Fruit fly (Drosophila melanogaster) whole organism, embryonic: ENCODE measurements around the gene msb1l.

Experiments used
- Abd-B ChIP-seq: fragments of 200-800 bp; sonication (Bioruptor generic); optimal IDR thresholded peaks from 2 replicates; lab custom pipeline; 2018; ENCODE audit warnings: missing biosample characterization, mild to moderate bottlenecking, missing genetic modification characterization, moderate library complexity
- Atf-2 ChIP-seq: fragments of 200-800 bp; sonication (Bioruptor generic); optimal IDR thresholded peaks from 2 replicates; lab custom pipeline; 2016; ENCODE audit warnings: missing biosample characterization, missing genetic modification characterization
- Bteb2 ChIP-seq: fragments of 200-800 bp; sonication (Bioruptor generic); optimal IDR thresholded peaks from 2 replicates; lab custom pipeline; 2016; ENCODE audit warnings: missing biosample characterization, missing genetic modification characterization
- CG10147 ChIP-seq: fragments of 200-800 bp; sonication (Bioruptor generic); optimal IDR thresholded peaks from 2 replicates; lab custom pipeline; 2019; ENCODE audit warnings: missing biosample characterization, mild to moderate bottlenecking, missing genetic modification characterization, moderate library complexity
- CG1024 ChIP-seq: fragments of 200-800 bp; sonication (Bioruptor generic); IDR thresholded peaks from 2 replicates; pipeline ENCODE4 v1.3.6; 2022; ENCODE audit warnings: missing biosample characterization, missing genetic modification characterization
- CG11247 ChIP-seq: fragments of 200-800 bp; sonication (Bioruptor generic); IDR thresholded peaks from 2 replicates; pipeline ENCODE4 v1.3.6; 2022; ENCODE audit warnings: missing biosample characterization, missing genetic modification characterization
- CG12769 ChIP-seq: fragments of 200-800 bp; sonication (Bioruptor generic); optimal IDR thresholded peaks from 2 replicates; lab custom pipeline; 2019; ENCODE audit warnings: missing biosample characterization, mild to moderate bottlenecking, missing genetic modification characterization, moderate library complexity
- CG13775 ChIP-seq: fragments of 200-800 bp; sonication (Bioruptor generic); optimal IDR thresholded peaks from 3 replicates; lab custom pipeline; 2017; ENCODE audit warnings: missing biosample characterization, mild to moderate bottlenecking, missing genetic modification characterization
- CG14441 ChIP-seq: fragments of 200-800 bp; sonication (Bioruptor generic); IDR thresholded peaks from 2 replicates; pipeline ENCODE4 v1.3.6; 2022; ENCODE audit warnings: missing biosample characterization, missing genetic modification characterization
- CG15073 ChIP-seq: fragments of 200-800 bp; sonication (Bioruptor generic); optimal IDR thresholded peaks from 2 replicates; lab custom pipeline; 2016; ENCODE audit warnings: missing biosample characterization, missing genetic modification characterization
- CG16815 ChIP-seq: fragments of 200-800 bp; sonication (Bioruptor generic); optimal IDR thresholded peaks from 3 replicates; lab custom pipeline; 2017; ENCODE audit warnings: missing biosample characterization, mild to moderate bottlenecking, missing genetic modification characterization
- CG1792 ChIP-seq: fragments of 200-800 bp; sonication (Bioruptor generic); optimal IDR thresholded peaks from 2 replicates; lab custom pipeline; 2016; ENCODE audit warnings: missing biosample characterization, missing genetic modification characterization
- CG18011 ChIP-seq: fragments of 200-800 bp; sonication (Bioruptor generic); optimal IDR thresholded peaks from 2 replicates; lab custom pipeline; 2017; ENCODE audit warnings: missing biosample characterization, missing genetic modification characterization, mild to moderate bottlenecking, moderate library complexity, missing genotype
- CG30403 ChIP-seq: fragments of 200-800 bp; sonication (Bioruptor generic); optimal IDR thresholded peaks from 3 replicates; lab custom pipeline; 2016; ENCODE audit warnings: missing biosample characterization, missing genetic modification characterization
- CG31365 ChIP-seq: fragments of 200-800 bp; sonication (Bioruptor generic); optimal IDR thresholded peaks from 2 replicates; lab custom pipeline; 2018; ENCODE audit warnings: missing biosample characterization, mild to moderate bottlenecking, missing genetic modification characterization
- CG3407 ChIP-seq: fragments of 200-800 bp; sonication (Bioruptor generic); optimal IDR thresholded peaks from 2 replicates; lab custom pipeline; 2018; ENCODE audit warnings: missing biosample characterization, mild to moderate bottlenecking, missing genetic modification characterization
- CG34422 ChIP-seq: fragments of 200-800 bp; sonication (Bioruptor generic); IDR thresholded peaks from 3 replicates; pipeline ENCODE4 v1.3.6; 2022; ENCODE audit warnings: missing biosample characterization, missing genetic modification characterization
- CG4282 ChIP-seq: fragments of 200-800 bp; sonication (Bioruptor generic); optimal IDR thresholded peaks from 2 replicates; lab custom pipeline; 2016; ENCODE audit warnings: missing biosample characterization, missing genetic modification characterization
- CG5245 ChIP-seq: fragments of 200-800 bp; sonication (Bioruptor generic); optimal IDR thresholded peaks from 3 replicates; lab custom pipeline; 2016; ENCODE audit warnings: missing biosample characterization, missing genetic modification characterization
- CG9727 ChIP-seq: fragments of 200-800 bp; sonication (Bioruptor generic); optimal IDR thresholded peaks from 3 replicates; lab custom pipeline; 2017; ENCODE audit warnings: missing biosample characterization, mild to moderate bottlenecking, missing genetic modification characterization
- Camta ChIP-seq: fragments of 200-800 bp; sonication (Bioruptor generic); optimal IDR thresholded peaks from 2 replicates; lab custom pipeline; 2016; ENCODE audit warnings: missing biosample characterization, missing genetic modification characterization
- D19A ChIP-seq: fragments of 200-800 bp; optimal IDR thresholded peaks from 3 replicates; lab custom pipeline; 2019; ENCODE audit warnings: missing biosample characterization, mild to moderate bottlenecking, missing genetic modification characterization, moderate library complexity
- Drgx ChIP-seq: fragments of 200-800 bp; sonication (Bioruptor generic); IDR thresholded peaks from 2 replicates; pipeline ENCODE4 v1.3.6; 2022; ENCODE audit warnings: missing biosample characterization, missing genetic modification characterization
- Ets97D ChIP-seq: fragments of 200-800 bp; sonication (Bioruptor generic); optimal IDR thresholded peaks from 3 replicates; lab custom pipeline; 2016; ENCODE audit warnings: missing biosample characterization, missing genetic modification characterization
- Lpt ChIP-seq: fragments of >200 bp; optimal IDR thresholded peaks from 2 replicates; lab custom pipeline; 2018; ENCODE audit warnings: missing biosample characterization, missing genetic modification characterization
- Max ChIP-seq: fragments of 200-800 bp; sonication (Bioruptor generic); optimal IDR thresholded peaks from 2 replicates; lab custom pipeline; 2016; ENCODE audit warnings: missing biosample characterization, mild to moderate bottlenecking, missing genetic modification characterization
- Nf-YC ChIP-seq: fragments of 200-800 bp; optimal IDR thresholded peaks from 3 replicates; lab custom pipeline; 2019; ENCODE audit warnings: missing biosample characterization, mild to moderate bottlenecking, missing genetic modification characterization, moderate library complexity
- Oli ChIP-seq: fragments of 200-800 bp; sonication (Bioruptor generic); optimal IDR thresholded peaks from 2 replicates; lab custom pipeline; 2018; ENCODE audit warnings: missing biosample characterization, mild to moderate bottlenecking, missing genetic modification characterization, moderate library complexity
- Ptx1 ChIP-seq: fragments of 200-800 bp; sonication (Bioruptor generic); IDR thresholded peaks from 2 replicates; pipeline ENCODE4 v1.3.6; 2022; ENCODE audit warnings: missing biosample characterization, missing genetic modification characterization
- Sin3A ChIP-seq: fragments of >200 bp; optimal IDR thresholded peaks from 2 replicates; lab custom pipeline; 2018
- Sox100B ChIP-seq: fragments of 200-800 bp; sonication (Bioruptor generic); optimal IDR thresholded peaks from 3 replicates; lab custom pipeline; 2018; ENCODE audit warnings: missing biosample characterization, mild to moderate bottlenecking, missing genetic modification characterization
- Sox102F ChIP-seq: fragments of 200-800 bp; sonication (Bioruptor generic); optimal IDR thresholded peaks from 2 replicates; lab custom pipeline; 2018; ENCODE audit warnings: missing biosample characterization, mild to moderate bottlenecking, missing genetic modification characterization, moderate library complexity
- Trl ChIP-seq, 3 experiments: fragments of >200 bp in 2 of 3; fragments of 200-800 bp in 1 of 3; sonication (Bioruptor generic) in 1 of 3; optimal IDR thresholded peaks; 2 replicates in 1 of 3; 3 replicates in 2 of 3; lab custom pipeline; 2016 to 2017; ENCODE audit warnings: missing biosample characterization in 1 of 3, missing genetic modification characterization in 1 of 3
- ac ChIP-seq: fragments of 200-800 bp; sonication (Bioruptor generic); optimal IDR thresholded peaks from 3 replicates; lab custom pipeline; 2017; ENCODE audit warnings: missing biosample characterization, mild to moderate bottlenecking, missing genetic modification characterization
- amos ChIP-seq: fragments of 200-800 bp; sonication (Bioruptor generic); IDR thresholded peaks from 2 replicates; pipeline ENCODE4 v1.3.6; 2022; ENCODE audit warnings: missing biosample characterization, missing genetic modification characterization; ENCODE audit not compliant: partially characterized antibody
- bcd ChIP-seq: fragments of 200-800 bp; sonication (Bioruptor generic); optimal IDR thresholded peaks from 2 replicates; lab custom pipeline; 2017; ENCODE audit warnings: missing biosample characterization, mild to moderate bottlenecking, missing genetic modification characterization
- br ChIP-seq: fragments of >200 bp; optimal IDR thresholded peaks from 2 replicates; lab custom pipeline; 2017
- ems ChIP-seq: fragments of 200-800 bp; sonication (Bioruptor generic); optimal IDR thresholded peaks from 3 replicates; lab custom pipeline; 2016; ENCODE audit warnings: missing biosample characterization, missing genetic modification characterization
- exex ChIP-seq: fragments of 200-800 bp; sonication (Bioruptor generic); optimal IDR thresholded peaks from 4 replicates; lab custom pipeline; 2018; ENCODE audit warnings: missing biosample characterization, mild to moderate bottlenecking, missing genetic modification characterization, moderate library complexity
- kay ChIP-seq: fragments of 200-800 bp; sonication (Bioruptor generic); optimal IDR thresholded peaks from 2 replicates; lab custom pipeline; 2016; ENCODE audit warnings: missing biosample characterization, missing genetic modification characterization
- lab ChIP-seq: fragments of 200-800 bp; sonication (Bioruptor generic); optimal IDR thresholded peaks from 3 replicates; lab custom pipeline; 2017; ENCODE audit warnings: missing biosample characterization, missing genetic modification characterization, mild to moderate bottlenecking, moderate library complexity, missing genetic modification reagents
- peb ChIP-seq: fragments of 200-800 bp; sonication (Bioruptor generic); IDR thresholded peaks from 2 replicates; pipeline ENCODE4 v1.3.6; 2022; ENCODE audit warnings: missing biosample characterization, missing genetic modification characterization
- phol ChIP-seq: fragments of 200-800 bp; sonication (Bioruptor generic); optimal IDR thresholded peaks from 3 replicates; lab custom pipeline; 2018; ENCODE audit warnings: missing biosample characterization, mild to moderate bottlenecking, missing genetic modification characterization, moderate library complexity
- schlank ChIP-seq: fragments of 200-800 bp; sonication (Bioruptor generic); optimal IDR thresholded peaks from 2 replicates; lab custom pipeline; 2018; ENCODE audit warnings: missing biosample characterization, mild to moderate bottlenecking, missing genetic modification characterization
- scrt ChIP-seq: fragments of 200-800 bp; sonication (Bioruptor generic); optimal IDR thresholded peaks from 2 replicates; lab custom pipeline; 2018; ENCODE audit warnings: missing biosample characterization, mild to moderate bottlenecking, missing genetic modification characterization, moderate library complexity
- sqz ChIP-seq: fragments of 200-800 bp; sonication (Bioruptor generic); optimal IDR thresholded peaks from 3 replicates; lab custom pipeline; 2018; ENCODE audit warnings: missing biosample characterization, mild to moderate bottlenecking, missing genetic modification characterization
- ssp ChIP-seq: fragments of 200-800 bp; sonication (Bioruptor generic); IDR thresholded peaks from 2 replicates; pipeline ENCODE4 v1.3.6; 2022; ENCODE audit warnings: missing biosample characterization, missing genetic modification characterization
- sug ChIP-seq: fragments of 200-800 bp; optimal IDR thresholded peaks from 2 replicates; lab custom pipeline; 2019; ENCODE audit warnings: missing biosample characterization, mild to moderate bottlenecking, missing genetic modification characterization, moderate library complexity
- ttk ChIP-seq: fragments of 200-800 bp; sonication (Bioruptor generic); IDR thresholded peaks from 2 replicates; pipeline ENCODE4 v2.1.2; 2022; ENCODE audit warnings: missing biosample characterization, missing genetic modification characterization

msb1l gene

dm6 chr2L:19572496-19573317, 4.8 kb upstream of the msb1l start (continued):
- peak; percentile 86 to 94 for TF ChIP-seq Trl (optimal IDR thresholded peaks at IDR 0.05; lab: Kevin White, UChicago)
- peak; percentile 55 for TF ChIP-seq Trl (GFP tag; optimal IDR thresholded peaks at IDR 0.05; lab: Kevin White, UChicago)
- peak; percentile 26 for TF ChIP-seq CG31365 (tag; lab: Kevin White, UChicago)
- TF ChIP-seq Max (GFP tag; lab: Kevin White, UChicago): peak; percentile 57
- TF ChIP-seq Lpt (GFP tag; lab: Kevin White, UChicago): no peak
- TF ChIP-seq CG1792 (GFP tag; lab: Kevin White, UChicago): no peak
- peak; percentile 37 for TF ChIP-seq Atf-2 (GFP tag; lab: Kevin White, UChicago)
- no peak for TF ChIP-seq CG4282 (GFP tag; lab: Kevin White, UChicago)
- TF ChIP-seq Ptx1 (GFP tag; lab: Robert Waterston, UW): peak; percentile 72
- TF ChIP-seq exex (tag; lab: Kevin White, UChicago): peak; percentile 27
- TF ChIP-seq CG12769: peak; percentile 78
- TF ChIP-seq bcd (GFP tag; lab: Kevin White, UChicago): peak; percentile 63
- TF ChIP-seq Nf-YC: peak; percentile 46
- TF ChIP-seq kay (GFP tag; lab: Kevin White, UChicago): peak; percentile 19
- TF ChIP-seq amos (GFP tag; lab: Robert Waterston, UW): peak; percentile 14; the same call in 1 of the 2 replicates
- TF ChIP-seq Camta: peak; percentile 63
- no peak for TF ChIP-seq Sin3A
- peak; percentile 65 for TF ChIP-seq Sox102F (GFP tag; lab: Kevin White, UChicago)
- TF ChIP-seq ssp: no peak
- TF ChIP-seq CG3407: peak; percentile 30
- TF ChIP-seq Bteb2 (GFP tag; lab: Kevin White, UChicago): peak; percentile 67
- TF ChIP-seq CG11247 (GFP tag; lab: Robert Waterston, UW): no peak
- peak; percentile 74 for TF ChIP-seq CG13775
- no peak for TF ChIP-seq CG15073 (GFP tag; lab: Kevin White, UChicago)
- TF ChIP-seq lab (GFP tag; lab: Kevin White, UChicago): peak; percentile 81
- TF ChIP-seq Abd-B: peak; percentile 49
- TF ChIP-seq D19A (tag; lab: Kevin White, UChicago): peak; percentile 84
- peak; percentile 59 for TF ChIP-seq ems (GFP tag; lab: Kevin White, UChicago)
- no peak for TF ChIP-seq br (lab: Kevin White, UChicago)
- TF ChIP-seq CG34422: peak; percentile 69; the same call in 2 of the 3 replicates
- peak; percentile 32 for TF ChIP-seq Ets97D
- peak; percentile 72 for TF ChIP-seq CG9727 (GFP tag; lab: Kevin White, UChicago)
- TF ChIP-seq ac (GFP tag; lab: Kevin White, UChicago): no peak
- TF ChIP-seq sug: peak; percentile 45
- 0 out of 2 replicates have a peak, but pooled peaks have one; percentile 6 for TF ChIP-seq ttk
- peak; percentile 48 for TF ChIP-seq CG5245 (GFP tag; lab: Kevin White, UChicago)
- peak; percentile 43 for TF ChIP-seq CG16815 (GFP tag; lab: Kevin White, UChicago)
- TF ChIP-seq scrt (GFP tag; lab: Kevin White, UChicago): peak; percentile 78
- no peak for TF ChIP-seq sqz (GFP tag; lab: Kevin White, UChicago)
- peak; percentile 62 for TF ChIP-seq phol
- TF ChIP-seq CG30403 (GFP tag; lab: Kevin White, UChicago): peak; percentile 69
- TF ChIP-seq Oli (tag; lab: Kevin White, UChicago): peak; percentile 63
- peak; percentile 55 for TF ChIP-seq Sox100B
- TF ChIP-seq CG18011: peak; percentile 27
- peak; percentile 55 for TF ChIP-seq schlank (tag; lab: Kevin White, UChicago)
- no peak for TF ChIP-seq CG1024 (GFP tag; lab: Robert Waterston, UW)
- TF ChIP-seq Drgx: peak; percentile 81
- TF ChIP-seq peb (GFP tag; lab: Robert Waterston, UW): no peak
- TF ChIP-seq CG14441 (GFP tag; lab: Robert Waterston, UW): peak; percentile 66
- TF ChIP-seq CG10147: peak; percentile 57
